Worm (Caenorhabditis elegans) whole organism, L4 larva: ENCODE results near the gene set-5.

Experiments used
- D1046.2 ChIP-seq: fragments of 200-800 bp; sonication (Bioruptor generic); IDR thresholded peaks from 2 replicates; pipeline ENCODE4 v1.3.6; 2022; ENCODE audit warnings: missing genetic modification characterization, missing compliant biosample characterization
- F10B5.3 ChIP-seq: sonication (generic microtip); optimal IDR thresholded peaks from 2 replicates; lab custom pipeline; 2016; ENCODE audit warnings: mild to moderate bottlenecking, missing genetic modification characterization, missing compliant biosample characterization
- F49E8.2 ChIP-seq: sonication (generic microtip); optimal IDR thresholded peaks from 2 replicates; lab custom pipeline; 2016; ENCODE audit warnings: missing compliant biosample characterization, mild to moderate bottlenecking, missing genetic modification characterization, borderline replicate concordance
- R02D3.7 ChIP-seq: fragments of 150-350 bp; sonication (generic microtip); optimal IDR thresholded peaks from 3 replicates; lab custom pipeline; 2014; ENCODE audit warnings: missing biosample characterization, missing genetic modification characterization
- T26A8.4 ChIP-seq: fragments of 200-800 bp; sonication (Bioruptor generic); IDR thresholded peaks from 2 replicates; pipeline ENCODE4 v1.3.6; 2022; ENCODE audit warnings: missing genetic modification characterization, missing compliant biosample characterization
- Y75B8A.6 ChIP-seq: fragments of 200-800 bp; sonication (Bioruptor generic); IDR thresholded peaks from 2 replicates; pipeline ENCODE4 v1.3.6; 2022; ENCODE audit warnings: missing genetic modification reagents, missing genetic modification characterization, missing compliant biosample characterization
- aha-1 ChIP-seq: fragments of 150-350 bp; peaks from one replicate; lab custom pipeline; 2014; ENCODE audit warnings: missing biosample characterization, missing genetic modification characterization
- aly-2 ChIP-seq: sonication (generic microtip); optimal IDR thresholded peaks from 2 replicates; lab custom pipeline; 2018; ENCODE audit warnings: missing biosample characterization, missing genetic modification characterization
- ama-1 ChIP-seq: fragments of 150-350 bp; optimal IDR thresholded peaks from 2 replicates; lab custom pipeline; 2014; ENCODE audit warnings: inconsistent platforms, mixed read lengths
- arid-1 ChIP-seq: fragments of 200-800 bp; sonication (Bioruptor generic); conservative IDR thresholded peaks from 2 replicates; pipeline ENCODE4 v1.3.6; 2022; ENCODE audit warnings: missing genetic modification reagents, missing genetic modification characterization, missing compliant biosample characterization
- ceh-20 ChIP-seq: fragments of 200-800 bp; sonication (Bioruptor generic); IDR thresholded peaks from 2 replicates; pipeline ENCODE4 v1.3.6; 2022; ENCODE audit warnings: missing genetic modification reagents, missing genetic modification characterization, missing compliant biosample characterization
- ceh-28 ChIP-seq: fragments of 150-350 bp; optimal IDR thresholded peaks from 2 replicates; lab custom pipeline; 2014; ENCODE audit warnings: missing biosample characterization, missing genetic modification reagents, missing genetic modification characterization
- ceh-32 ChIP-seq: sonication (generic microtip); optimal IDR thresholded peaks from 2 replicates; lab custom pipeline; 2016; ENCODE audit warnings: mild to moderate bottlenecking, missing genetic modification characterization, missing compliant biosample characterization; ENCODE audit not compliant: poor library complexity
- ceh-62 ChIP-seq: sonication (generic microtip); optimal IDR thresholded peaks from 2 replicates; lab custom pipeline; 2017; ENCODE audit warnings: missing biosample characterization, missing genetic modification characterization
- ceh-82 ChIP-seq: sonication (generic microtip); optimal IDR thresholded peaks from 2 replicates; lab custom pipeline; 2017; ENCODE audit warnings: missing biosample characterization, missing genetic modification characterization
- daf-12 ChIP-seq: fragments of 150-350 bp; optimal IDR thresholded peaks from 2 replicates; lab custom pipeline; 2014; ENCODE audit warnings: missing biosample characterization, missing genetic modification reagents, missing genetic modification characterization
- egl-27 ChIP-seq: sonication (generic microtip); optimal IDR thresholded peaks from 3 replicates; lab custom pipeline; 2017; ENCODE audit warnings: missing biosample characterization, missing genetic modification reagents, missing genetic modification characterization
- egl-43 ChIP-seq: fragments of 200-800 bp; sonication (Bioruptor generic); IDR thresholded peaks from 2 replicates; pipeline ENCODE4 v1.3.6; 2022; ENCODE audit warnings: missing genetic modification reagents, missing genetic modification characterization, missing compliant biosample characterization
- fos-1 ChIP-seq: fragments of 150-350 bp; optimal IDR thresholded peaks from 2 replicates; lab custom pipeline; 2014; ENCODE audit warnings: missing biosample characterization, missing genetic modification characterization
- hlh-11 ChIP-seq: fragments of 200-800 bp; sonication (Bioruptor generic); optimal IDR thresholded peaks from 2 replicates; lab custom pipeline; 2018; ENCODE audit warnings: mild to moderate bottlenecking, missing genetic modification characterization, missing compliant biosample characterization
- hlh-30 ChIP-seq: sonication (generic microtip); optimal IDR thresholded peaks from 2 replicates; lab custom pipeline; 2017; ENCODE audit warnings: antibody characterized with exemption, mild to moderate bottlenecking, missing genetic modification characterization, missing compliant biosample characterization; ENCODE audit not compliant: insufficient read depth
- lim-7 ChIP-seq: fragments of 200-800 bp; sonication (Bioruptor generic); IDR thresholded peaks from 2 replicates; pipeline ENCODE4 v1.3.6; 2022; ENCODE audit warnings: missing genetic modification characterization, missing compliant biosample characterization
- lin-15B ChIP-seq: fragments of 150-350 bp; sonication (generic microtip); optimal IDR thresholded peaks from 3 replicates; lab custom pipeline; 2014; ENCODE audit warnings: missing biosample characterization, missing genetic modification characterization
- lin-38 ChIP-seq: fragments of 200-800 bp; sonication (Bioruptor generic); IDR thresholded peaks from 2 replicates; pipeline ENCODE4 v1.3.6; 2022; ENCODE audit warnings: missing genetic modification reagents, missing genetic modification characterization, missing compliant biosample characterization
- lir-3 ChIP-seq: sonication (generic microtip); optimal IDR thresholded peaks from 2 replicates; lab custom pipeline; 2016; ENCODE audit warnings: mild to moderate bottlenecking, missing genetic modification characterization, missing compliant biosample characterization
- lsy-2 ChIP-seq, 2 experiments: fragments of 150-350 bp in 1 of 2; sonication (generic microtip) in 1 of 2; optimal IDR thresholded peaks; 2 replicates each; lab custom pipeline; 2014 to 2017; ENCODE audit warnings: missing biosample characterization in 2 of 2, missing genetic modification characterization in 2 of 2
- madf-5 ChIP-seq, 2 experiments: fragments of 200-800 bp; sonication (Bioruptor generic); IDR thresholded peaks; 2 replicates each; pipeline ENCODE4 v1.3.6; 2022; ENCODE audit warnings: missing compliant biosample characterization in 2 of 2, missing genetic modification characterization in 2 of 2
- madf-9 ChIP-seq: fragments of 200-800 bp; sonication (Bioruptor generic); conservative IDR thresholded peaks from 2 replicates; pipeline ENCODE4 v1.3.6; 2022; ENCODE audit warnings: missing genetic modification reagents, missing genetic modification characterization, missing compliant biosample characterization
- mdl-1 ChIP-seq, 2 experiments: fragments of 150-350 bp in 1 of 2; sonication (generic microtip) in 1 of 2; optimal IDR thresholded peaks; 2 replicates each; lab custom pipeline; 2014 to 2017; ENCODE audit warnings: missing biosample characterization in 2 of 2, missing genetic modification characterization in 2 of 2
- mdt-29 ChIP-seq: fragments of 200-800 bp; sonication (Bioruptor generic); IDR thresholded peaks from 2 replicates; pipeline ENCODE4 v1.3.6; 2022; ENCODE audit warnings: missing genetic modification reagents, missing genetic modification characterization, missing compliant biosample characterization
- mep-1 ChIP-seq: fragments of 150-350 bp; sonication (generic microtip); optimal IDR thresholded peaks from 3 replicates; lab custom pipeline; 2014; ENCODE audit warnings: missing biosample characterization, missing genetic modification characterization
- mes-2 ChIP-seq: sonication (generic microtip); optimal IDR thresholded peaks from 2 replicates; lab custom pipeline; 2016; ENCODE audit warnings: missing genotype, mild to moderate bottlenecking, missing genetic modification characterization, missing compliant biosample characterization; ENCODE audit not compliant: poor library complexity, severe bottlenecking
- nhr-10 ChIP-seq: fragments of 150-350 bp; optimal IDR thresholded peaks from 2 replicates; lab custom pipeline; 2014; ENCODE audit warnings: missing biosample characterization, missing genetic modification characterization
- nhr-11 ChIP-seq: fragments of 150-350 bp; optimal IDR thresholded peaks from 2 replicates; lab custom pipeline; 2014; ENCODE audit warnings: missing biosample characterization, missing genetic modification characterization
- nhr-111 ChIP-seq: fragments of 200-800 bp; sonication (Bioruptor generic); optimal IDR thresholded peaks from 2 replicates; lab custom pipeline; 2018; ENCODE audit warnings: mild to moderate bottlenecking, missing genetic modification characterization, missing compliant biosample characterization
- nhr-25 ChIP-seq: sonication (generic microtip); optimal IDR thresholded peaks from 2 replicates; lab custom pipeline; 2017; ENCODE audit warnings: missing genetic modification characterization, mild to moderate bottlenecking, missing compliant biosample characterization, antibody characterized with exemption, moderate library complexity, borderline replicate concordance; ENCODE audit not compliant: insufficient read depth
- nhr-48 ChIP-seq: sonication (generic microtip); optimal IDR thresholded peaks from 2 replicates; lab custom pipeline; 2016; ENCODE audit warnings: mild to moderate bottlenecking, missing genetic modification characterization, missing compliant biosample characterization
- pha-4 ChIP-seq, 2 experiments: fragments of 150-350 bp in 1 of 2; fragments of 200-800 bp in 1 of 2; sonication (Bioruptor generic) in 1 of 2; IDR thresholded peaks in 1 of 2; optimal IDR thresholded peaks in 1 of 2; 2 replicates each; pipeline versions ENCODE4 v1.3.6 to Lab custom; 2014 to 2022; ENCODE audit warnings: missing genetic modification characterization in 2 of 2, missing genetic modification reagents in 2 of 2, missing biosample characterization in 1 of 2, missing compliant biosample characterization in 1 of 2
- php-3 ChIP-seq: fragments of 200-800 bp; sonication (Bioruptor generic); IDR thresholded peaks from 2 replicates; pipeline ENCODE4 v1.3.6; 2022; ENCODE audit warnings: missing genetic modification reagents, missing genetic modification characterization, missing compliant biosample characterization
- pqm-1 ChIP-seq: sonication (generic microtip); optimal IDR thresholded peaks from 2 replicates; lab custom pipeline; 2017; ENCODE audit warnings: missing biosample characterization, missing genetic modification characterization
- rbr-2 ChIP-seq: sonication (generic microtip); optimal IDR thresholded peaks from 2 replicates; lab custom pipeline; 2016; ENCODE audit warnings: missing genotype, missing genetic modification characterization, missing compliant biosample characterization
- saeg-2 ChIP-seq: fragments of 200-800 bp; sonication (Bioruptor generic); IDR thresholded peaks from 2 replicates; pipeline ENCODE4 v1.3.6; 2022; ENCODE audit warnings: missing genetic modification reagents, missing genetic modification characterization, missing compliant biosample characterization
- snpc-4 ChIP-seq: fragments of 150-350 bp; optimal IDR thresholded peaks from 2 replicates; lab custom pipeline; 2014; ENCODE audit warnings: missing biosample characterization, missing genetic modification characterization
- tra-1 ChIP-seq: fragments of 200-800 bp; sonication (Bioruptor generic); IDR thresholded peaks from 2 replicates; pipeline ENCODE4 v1.3.6; 2022; ENCODE audit warnings: missing genetic modification reagents, missing genetic modification characterization, missing compliant biosample characterization
- zip-11 ChIP-seq: fragments of 200-800 bp; sonication (Bioruptor generic); IDR thresholded peaks from 2 replicates; pipeline ENCODE4 v1.3.6; 2022; ENCODE audit warnings: missing genetic modification characterization, missing compliant biosample characterization

set-5 gene

DNA sequence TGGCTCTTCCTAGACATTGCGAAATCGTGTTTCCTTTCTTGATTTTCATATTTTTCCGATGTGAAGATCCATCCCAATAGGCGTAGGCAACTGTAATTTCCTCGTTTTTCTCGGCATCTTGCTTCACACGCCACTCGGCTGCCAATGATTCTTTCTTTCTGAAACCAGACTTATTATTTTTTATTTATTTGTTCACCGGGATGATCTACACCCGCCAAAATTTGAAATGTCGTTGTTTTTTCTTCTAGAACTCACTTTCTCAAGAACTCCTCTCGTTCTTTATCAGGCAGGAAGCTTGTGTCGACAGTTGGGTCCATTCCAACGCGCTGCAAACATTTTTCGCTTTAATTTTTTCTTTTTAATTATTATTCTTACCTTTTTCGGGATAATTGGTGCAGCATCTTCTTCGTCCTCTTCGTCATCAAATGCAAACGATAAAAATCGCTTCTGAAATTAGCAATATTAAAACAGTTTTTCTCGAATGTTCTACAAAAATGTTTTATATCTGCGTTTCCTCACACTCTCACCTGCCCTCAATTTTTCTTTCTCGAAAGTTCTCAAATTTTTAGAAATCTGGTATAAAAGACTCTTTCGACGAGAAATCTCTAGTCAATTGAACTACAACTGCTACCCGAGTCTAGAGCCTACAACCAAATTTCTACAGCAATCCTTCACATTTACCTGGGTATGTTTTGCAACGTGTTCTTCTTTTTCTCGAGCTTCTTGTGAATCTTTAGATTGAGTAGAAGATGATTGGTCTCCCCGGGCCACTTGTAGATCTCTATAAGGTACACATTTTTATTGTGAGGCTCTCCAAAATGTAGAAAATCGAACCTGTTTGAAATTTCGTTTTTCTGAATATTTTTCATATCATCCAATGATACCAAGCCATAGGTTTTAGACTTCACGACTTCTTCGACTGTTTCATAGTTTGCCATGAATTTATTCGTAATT, 14.1 kb upstream of the set-5 start, which contains the start of gene hsp-90:
TSS of gene hsp-90 (plus strand) at position 560 of the 954 bp plus-strand sequence.
- TF ChIP-seq ceh-28 (tag; lab: Kevin White, UChicago) (no peak), R02D3.7 (tag; lab: Kevin White, UChicago) (no peak), lim-7 (GFP tag; lab: Robert Waterston, UW) (0 out of 2 replicates have a peak, but pooled peaks have one; percentile 22), ama-1 (lab: Kevin White, UChicago) (peak; percentile 54), hlh-11 (tag; lab: Kevin White, UChicago) (no peak), ceh-20 (GFP tag; lab: Robert Waterston, UW) (no peak), daf-12 (no peak), mdt-29 (0 out of 2 replicates have a peak, but pooled peaks have one; percentile 9), nhr-25 (tag; lab: Kevin White, UChicago) (no peak), ceh-82 (tag; lab: Kevin White, UChicago) (no peak), hlh-30 (no peak), fos-1 (tag; lab: Kevin White, UChicago) (no peak)

DNA sequence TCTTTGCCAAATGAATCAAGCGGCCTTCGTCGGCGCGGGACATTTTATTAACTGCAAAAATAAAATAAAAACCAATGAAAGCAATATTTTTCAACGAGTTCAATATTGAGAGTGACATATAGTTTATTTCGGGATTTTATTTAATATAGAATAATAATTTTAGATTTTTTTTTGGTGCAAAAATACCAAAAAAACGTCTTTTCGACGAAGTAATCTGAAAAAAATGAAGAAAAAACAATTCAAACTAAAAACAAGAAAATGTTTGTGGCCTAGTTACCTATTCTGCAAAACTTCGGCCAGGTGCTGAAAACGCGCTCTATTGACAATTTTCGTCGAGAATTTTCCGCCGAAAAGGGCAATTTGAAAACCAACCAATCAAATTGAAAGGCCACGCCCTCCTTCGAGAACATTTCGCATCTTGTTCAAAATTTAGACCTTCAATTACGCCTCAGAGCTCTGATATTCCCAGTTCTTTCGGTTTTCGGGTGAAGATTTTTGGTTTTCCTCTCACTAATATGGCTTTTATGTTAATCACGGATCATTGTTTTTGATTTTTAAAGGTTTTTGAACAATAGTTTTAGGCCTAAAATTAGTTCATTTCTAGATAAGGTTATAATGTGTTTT, 13.2 kb upstream of the set-5 start, which contains the start of gene C47E8.4:
TSS of gene C47E8.4 (minus strand) at position 51 of the 624 bp plus-strand sequence.
- TF ChIP-seq daf-12 (no peak), pqm-1 (tag; lab: Kevin White, UChicago) (peak; percentile 26), D1046.2 (GFP tag; lab: Robert Waterston, UW) (peak; percentile 83; the same call in 1 of the 2 replicates), egl-27 (tag; lab: Kevin White, UChicago) (no peak), mes-2 (peak; percentile 99), nhr-10 (tag; lab: Kevin White, UChicago) (peak; percentile 82), mep-1 (peak; percentile 98), lir-3 (tag; lab: Kevin White, UChicago) (peak; percentile 77), hlh-11 (tag; lab: Kevin White, UChicago) (peak; percentile 96), pha-4 (GFP tag; IDR thresholded peaks at IDR 0.05; lab: Robert Waterston, UW) (peak; percentile 94), pha-4 (tag; optimal IDR thresholded peaks at IDR 0.05; lab: Kevin White, UChicago) (peak; percentile 90), F10B5.3 (tag; lab: Kevin White, UChicago) (peak; percentile 92), ceh-62 (tag; lab: Kevin White, UChicago) (no peak), arid-1 (peak; percentile 87), fos-1 (tag; lab: Kevin White, UChicago) (no peak), madf-9 (GFP tag; lab: Robert Waterston, UW) (peak; percentile 89), ceh-32 (peak; percentile 76), mdl-1 (tag; optimal IDR thresholded peaks at IDR 0.05; lab: Kevin White, UChicago) (peak in 1 of 2 experiments; percentile 48), tra-1 (GFP tag; lab: Robert Waterston, UW) (peak; percentile 98), aha-1 (tag; lab: Kevin White, UChicago) (peak; percentile 99), saeg-2 (peak; percentile 91), php-3 (GFP tag; lab: Robert Waterston, UW) (peak; percentile 89), T26A8.4 (GFP tag; lab: Robert Waterston, UW) (peak; percentile 97), snpc-4 (tag; lab: Kevin White, UChicago) (peak; percentile 28), rbr-2 (tag; lab: Kevin White, UChicago) (peak; percentile 98), nhr-11 (tag; lab: Kevin White, UChicago) (peak; percentile 99), lin-38 (GFP tag; lab: Robert Waterston, UW) (peak; percentile 99), egl-43 (peak; percentile 89; the same call in 1 of the 2 replicates), lsy-2 (tag; optimal IDR thresholded peaks at IDR 0.05; lab: Kevin White, UChicago) (peak; percentile 93 to 98), aly-2 (tag; lab: Kevin White, UChicago) (no peak), F49E8.2 (peak; percentile 95), nhr-48 (tag; lab: Kevin White, UChicago) (peak; percentile 94), madf-5 (GFP tag; IDR thresholded peaks at IDR 0.05; lab: Robert Waterston, UW) (peak; percentile 74 to 81; a peak in 2 of 4 replicates), nhr-111 (peak; percentile 54), lin-15B (peak; percentile 93), Y75B8A.6 (peak; percentile 80; the same call in 1 of the 2 replicates), zip-11 (GFP tag; lab: Robert Waterston, UW) (0 out of 2 replicates have a peak, but pooled peaks have one; percentile 31)
